Worm (Caenorhabditis elegans) whole organism, young adult: Measurements from ENCODE around the gene C17H12.3.

Experiments
- B0019.2 ChIP-seq: fragments of 200-800 bp; sonication (Bioruptor generic); conservative IDR thresholded peaks from 2 replicates; pipeline ENCODE4 v1.3.6; 2022; ENCODE audit warnings: missing genetic modification reagents, missing genetic modification characterization, missing compliant biosample characterization
- B0035.1 ChIP-seq: sonication (generic microtip); optimal IDR thresholded peaks from 2 replicates; lab custom pipeline; 2016; ENCODE audit warnings: missing genetic modification characterization, mild to moderate bottlenecking, missing compliant biosample characterization, missing genotype, missing genetic modification reagents
- B0261.1 ChIP-seq: sonication (generic microtip); optimal IDR thresholded peaks from 2 replicates; lab custom pipeline; 2016; ENCODE audit warnings: mild to moderate bottlenecking, missing genetic modification characterization, moderate library complexity, missing compliant biosample characterization
- C06A6.2 ChIP-seq: fragments of 200-800 bp; sonication (Bioruptor generic); conservative IDR thresholded peaks from 2 replicates; pipeline ENCODE4 v1.3.6; 2022; ENCODE audit warnings: missing genetic modification characterization, missing compliant biosample characterization
- D2030.7 ChIP-seq: fragments of 200-800 bp; sonication (Bioruptor generic); IDR thresholded peaks from 2 replicates; pipeline ENCODE4 v1.3.6; 2022; ENCODE audit warnings: missing genetic modification reagents, missing genetic modification characterization, missing compliant biosample characterization
- F23B12.7 ChIP-seq: sonication (generic microtip); optimal IDR thresholded peaks from 2 replicates; lab custom pipeline; 2017; ENCODE audit warnings: missing genetic modification characterization, mild to moderate bottlenecking, missing compliant biosample characterization, antibody characterized with exemption, moderate library complexity; ENCODE audit not compliant: insufficient read depth
- F33H1.4 ChIP-seq: fragments of 200-800 bp; sonication (Bioruptor generic); IDR thresholded peaks from 2 replicates; pipeline ENCODE4 v1.3.6; 2022; ENCODE audit warnings: missing genetic modification reagents, missing genetic modification characterization, missing compliant biosample characterization
- F52B5.7 ChIP-seq: sonication (generic microtip); optimal IDR thresholded peaks from 2 replicates; lab custom pipeline; 2016; ENCODE audit warnings: mild to moderate bottlenecking, missing genetic modification characterization, missing compliant biosample characterization
- F55B11.4 ChIP-seq: sonication (generic microtip); optimal IDR thresholded peaks from 2 replicates; lab custom pipeline; 2016; ENCODE audit warnings: missing compliant biosample characterization, missing genetic modification characterization, borderline replicate concordance; ENCODE audit not compliant: insufficient read depth
- F57C9.4 ChIP-seq: sonication (generic microtip); optimal IDR thresholded peaks from 2 replicates; lab custom pipeline; 2017; ENCODE audit warnings: mild to moderate bottlenecking, missing genetic modification characterization, missing compliant biosample characterization
- K12H6.12 ChIP-seq: fragments of 200-800 bp; sonication (Bioruptor generic); optimal IDR thresholded peaks from 2 replicates; lab custom pipeline; 2018; ENCODE audit warnings: mild to moderate bottlenecking, missing genetic modification characterization, missing compliant biosample characterization
- T07F8.4 ChIP-seq: sonication (generic microtip); optimal IDR thresholded peaks from 2 replicates; lab custom pipeline; 2016; ENCODE audit warnings: mild to moderate bottlenecking, missing genetic modification characterization, moderate library complexity, missing compliant biosample characterization
- T26A5.8 ChIP-seq: sonication (generic microtip); optimal IDR thresholded peaks from 2 replicates; lab custom pipeline; 2016; ENCODE audit warnings: missing genetic modification characterization, missing compliant biosample characterization
- Y53G8AR.9 ChIP-seq: fragments of 200-800 bp; sonication (Bioruptor generic); conservative IDR thresholded peaks from 2 replicates; pipeline ENCODE4 v1.3.6; 2022; ENCODE audit warnings: missing genetic modification reagents, missing genetic modification characterization, missing compliant biosample characterization
- akir-1 ChIP-seq: fragments of 200-800 bp; sonication (Bioruptor generic); optimal IDR thresholded peaks from 2 replicates; lab custom pipeline; 2018; ENCODE audit warnings: mild to moderate bottlenecking, missing genetic modification characterization, moderate library complexity, missing compliant biosample characterization
- attf-3 ChIP-seq: fragments of 200-800 bp; sonication (Bioruptor generic); conservative IDR thresholded peaks from 2 replicates; pipeline ENCODE4 v1.3.6; 2022; ENCODE audit warnings: missing genetic modification reagents, missing genetic modification characterization, missing compliant biosample characterization
- bed-2 ChIP-seq: fragments of 200-800 bp; sonication (Bioruptor generic); IDR thresholded peaks from 2 replicates; pipeline ENCODE4 v1.3.6; 2022; ENCODE audit warnings: missing genetic modification reagents, missing genetic modification characterization, missing compliant biosample characterization
- ccch-3 ChIP-seq: fragments of 200-800 bp; sonication (Bioruptor generic); optimal IDR thresholded peaks from 2 replicates; lab custom pipeline; 2018; ENCODE audit warnings: mild to moderate bottlenecking, missing genetic modification characterization, missing compliant biosample characterization
- cebp-2 ChIP-seq: fragments of 200-800 bp; sonication (Bioruptor generic); IDR thresholded peaks from 2 replicates; pipeline ENCODE4 v1.3.6; 2022; ENCODE audit warnings: missing genetic modification characterization, missing compliant biosample characterization
- ceh-79 ChIP-seq: sonication (generic microtip); optimal IDR thresholded peaks from 2 replicates; lab custom pipeline; 2017; ENCODE audit warnings: mild to moderate bottlenecking, missing genetic modification characterization, missing compliant biosample characterization
- chd-7 ChIP-seq: sonication (generic microtip); optimal IDR thresholded peaks from 2 replicates; lab custom pipeline; 2016; ENCODE audit warnings: mild to moderate bottlenecking, missing genetic modification characterization, moderate library complexity, missing compliant biosample characterization
- dox-1 ChIP-seq: fragments of 200-800 bp; sonication (Bioruptor generic); IDR thresholded peaks from 2 replicates; pipeline ENCODE4 v1.3.6; 2022; ENCODE audit warnings: missing genetic modification reagents, missing genetic modification characterization, missing compliant biosample characterization
- gei-17 ChIP-seq: fragments of 200-800 bp; sonication (Bioruptor generic); optimal IDR thresholded peaks from 2 replicates; lab custom pipeline; 2018; ENCODE audit warnings: mild to moderate bottlenecking, missing genetic modification characterization, missing compliant biosample characterization
- him-1 ChIP-seq: sonication (generic microtip); optimal IDR thresholded peaks from 2 replicates; lab custom pipeline; 2016; ENCODE audit warnings: missing genotype, missing genetic modification reagents, missing genetic modification characterization, missing compliant biosample characterization
- hmg-1.2 ChIP-seq: fragments of 200-800 bp; sonication (Bioruptor generic); IDR thresholded peaks from 2 replicates; pipeline ENCODE4 v1.3.6; 2022; ENCODE audit warnings: missing genetic modification reagents, missing genetic modification characterization, missing compliant biosample characterization
- hsf-1 ChIP-seq: fragments of 200-800 bp; sonication (Bioruptor generic); IDR thresholded peaks from 2 replicates; pipeline ENCODE4 v1.3.6; 2022; ENCODE audit warnings: missing genetic modification reagents, missing genetic modification characterization, missing compliant biosample characterization
- lag-1 ChIP-seq: fragments of 200-800 bp; sonication (Bioruptor generic); IDR thresholded peaks from 2 replicates; pipeline ENCODE4 v1.3.6; 2022; ENCODE audit warnings: missing genetic modification reagents, missing genetic modification characterization, missing compliant biosample characterization
- let-526 ChIP-seq: fragments of 200-800 bp; sonication (Bioruptor generic); IDR thresholded peaks from 2 replicates; pipeline ENCODE4 v1.3.6; 2022; ENCODE audit warnings: missing genetic modification reagents, missing genetic modification characterization, missing compliant biosample characterization
- lin-35 ChIP-seq, 3 experiments: fragments of 150-350 bp in 2 of 3; sonication (generic microtip) in 1 of 3; optimal IDR thresholded peaks; 2 replicates each; lab custom pipeline; 2014 to 2018; ENCODE audit warnings: missing biosample characterization in 3 of 3, missing genetic modification characterization in 3 of 3, missing genetic modification reagents in 3 of 3
- lin-40 ChIP-seq: sonication (generic microtip); optimal IDR thresholded peaks from 2 replicates; lab custom pipeline; 2016; ENCODE audit warnings: missing genetic modification characterization, mild to moderate bottlenecking, missing compliant biosample characterization, missing genotype, missing genetic modification reagents
- madf-10 ChIP-seq: sonication (generic microtip); optimal IDR thresholded peaks from 2 replicates; lab custom pipeline; 2016; ENCODE audit warnings: mild to moderate bottlenecking, missing genetic modification characterization, missing compliant biosample characterization
- madf-3 ChIP-seq: fragments of 200-800 bp; sonication (Bioruptor generic); IDR thresholded peaks from 2 replicates; pipeline ENCODE4 v1.3.6; 2022; ENCODE audit warnings: missing genetic modification reagents, missing genetic modification characterization, missing compliant biosample characterization
- madf-8 ChIP-seq: fragments of 200-800 bp; sonication (Bioruptor generic); conservative IDR thresholded peaks from 2 replicates; pipeline ENCODE4 v1.3.6; 2022; ENCODE audit warnings: missing genetic modification reagents, missing genetic modification characterization, missing compliant biosample characterization
- mcd-1 ChIP-seq: fragments of 200-800 bp; sonication (Bioruptor generic); IDR thresholded peaks from 2 replicates; pipeline ENCODE4 v1.3.6; 2022; ENCODE audit warnings: missing genetic modification reagents, missing genetic modification characterization, missing compliant biosample characterization
- mes-4 ChIP-seq: sonication (generic microtip); optimal IDR thresholded peaks from 2 replicates; lab custom pipeline; 2016; ENCODE audit warnings: missing genotype, missing genetic modification characterization, missing compliant biosample characterization
- mxl-1 ChIP-seq: sonication (generic microtip); optimal IDR thresholded peaks from 2 replicates; lab custom pipeline; 2016; ENCODE audit warnings: missing genetic modification characterization, missing compliant biosample characterization
- nfya-1 ChIP-seq: sonication (generic microtip); optimal IDR thresholded peaks from 2 replicates; lab custom pipeline; 2017; ENCODE audit warnings: antibody characterized with exemption, missing compliant biosample characterization, missing genetic modification characterization, borderline replicate concordance; ENCODE audit not compliant: insufficient read depth
- nhr-80 ChIP-seq: sonication (generic microtip); optimal IDR thresholded peaks from 2 replicates; lab custom pipeline; 2016; ENCODE audit warnings: missing genetic modification characterization, missing compliant biosample characterization
- rcor-1 ChIP-seq: fragments of 200-800 bp; sonication (Bioruptor generic); IDR thresholded peaks from 2 replicates; pipeline ENCODE4 v1.3.6; 2022; ENCODE audit warnings: missing genetic modification reagents, missing genetic modification characterization, missing compliant biosample characterization
- rec-8 ChIP-seq, 2 experiments: sonication (generic microtip); optimal IDR thresholded peaks; 2 replicates each; lab custom pipeline; 2016; ENCODE audit warnings: mild to moderate bottlenecking in 2 of 2, missing genetic modification characterization in 2 of 2, missing genetic modification reagents in 2 of 2, missing genotype in 2 of 2, missing biosample characterization in 1 of 2, missing compliant biosample characterization in 1 of 2, moderate library complexity in 1 of 2
- snpc-3.4 ChIP-seq: sonication (generic microtip); optimal IDR thresholded peaks from 2 replicates; lab custom pipeline; 2017; ENCODE audit warnings: missing genetic modification characterization, mild to moderate bottlenecking, missing compliant biosample characterization, antibody characterized with exemption, moderate library complexity, missing genotype, missing genetic modification reagents
- somi-1 ChIP-seq: fragments of 200-800 bp; sonication (Bioruptor generic); optimal IDR thresholded peaks from 2 replicates; lab custom pipeline; 2018; ENCODE audit warnings: mild to moderate bottlenecking, missing genetic modification characterization, missing compliant biosample characterization
- tbp1 ChIP-seq: fragments of 200-800 bp; sonication (Bioruptor generic); optimal IDR thresholded peaks from 2 replicates; lab custom pipeline; 2018; ENCODE audit warnings: mild to moderate bottlenecking, missing genetic modification characterization, missing compliant biosample characterization
- xnd-1 ChIP-seq: sonication (generic microtip); optimal IDR thresholded peaks from 2 replicates; lab custom pipeline; 2016; ENCODE audit warnings: missing genotype, missing genetic modification reagents, missing genetic modification characterization, missing compliant biosample characterization
- zfh-2 ChIP-seq: fragments of 200-800 bp; sonication (Bioruptor generic); conservative IDR thresholded peaks from 2 replicates; pipeline ENCODE4 v1.3.6; 2022; ENCODE audit warnings: missing genetic modification reagents, missing genetic modification characterization, missing compliant biosample characterization
- ztf-25 ChIP-seq: fragments of 200-800 bp; sonication (Bioruptor generic); IDR thresholded peaks from 2 replicates; pipeline ENCODE4 v1.3.6; 2022; ENCODE audit warnings: missing genetic modification reagents, missing genetic modification characterization, missing compliant biosample characterization
- ztf-26 ChIP-seq: sonication (generic microtip); optimal IDR thresholded peaks from 2 replicates; lab custom pipeline; 2017; ENCODE audit warnings: missing genetic modification characterization, missing compliant biosample characterization
- ztf-28 ChIP-seq: fragments of 200-800 bp; sonication (Bioruptor generic); IDR thresholded peaks from 2 replicates; pipeline ENCODE4 v1.3.6; 2022; ENCODE audit warnings: missing genetic modification reagents, missing genetic modification characterization, missing compliant biosample characterization

Gene C17H12.3

DNA sequence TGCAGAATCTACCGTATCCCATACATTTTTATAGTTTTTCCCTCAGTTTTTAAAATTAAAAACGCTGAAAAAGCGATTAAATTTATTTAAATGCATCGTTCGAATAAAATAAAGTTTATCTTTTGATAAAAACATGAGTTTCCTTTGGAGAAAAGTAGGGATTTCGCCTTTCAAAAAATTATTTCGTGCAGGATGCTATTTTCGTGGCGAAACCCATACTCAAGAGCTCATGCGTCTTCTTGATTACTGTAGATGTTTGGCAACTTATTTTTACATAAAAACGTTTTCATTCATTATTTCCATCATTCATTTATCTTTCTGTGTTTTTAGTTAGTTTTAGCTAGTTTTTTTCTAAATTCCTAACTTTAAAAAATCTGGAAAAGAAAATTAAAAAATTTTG, 5.5 kb downstream of the C17H12.3 start (continued):
- no peak for TF ChIP-seq mes-4
- TF ChIP-seq ztf-28, result no peak
- TF ChIP-seq lag-1 (GFP tag; lab: Robert Waterston, UW), result no peak
- TF ChIP-seq B0261.1 (tag; lab: Kevin White, UChicago), result no peak
- TF ChIP-seq madf-3 (GFP tag; lab: Robert Waterston, UW), result no peak
- TF ChIP-seq mcd-1 (GFP tag; lab: Robert Waterston, UW), result no peak
- 0 out of 2 replicates have a peak, but pooled peaks have one; percentile 4 for TF ChIP-seq dox-1 (GFP tag; lab: Robert Waterston, UW)
- no peak for TF ChIP-seq B0035.1 (tag; lab: Kevin White, UChicago)
- TF ChIP-seq K12H6.12 (tag; lab: Kevin White, UChicago), result no peak
- no peak for TF ChIP-seq F23B12.7 (tag; lab: Kevin White, UChicago)
- TF ChIP-seq D2030.7 (GFP tag; lab: Robert Waterston, UW), result 0 out of 2 replicates have a peak, but pooled peaks have one; percentile 25
- no peak for TF ChIP-seq ceh-79 (tag; lab: Kevin White, UChicago)
- TF ChIP-seq hmg-1.2, result no peak
- TF ChIP-seq nhr-80 (tag; lab: Kevin White, UChicago), result no peak
- TF ChIP-seq tbp1 (GFP tag; lab: Kevin White, UChicago), result peak; percentile 32
- no peak for TF ChIP-seq lin-40 (tag; lab: Kevin White, UChicago)
- no peak for TF ChIP-seq akir-1 (GFP tag; lab: Kevin White, UChicago)
- no peak for TF ChIP-seq hsf-1 (GFP tag; lab: Robert Waterston, UW)
- TF ChIP-seq rec-8 (tag; optimal IDR thresholded peaks at IDR 0.05; lab: Kevin White, UChicago), result no peak
- no peak for TF ChIP-seq rcor-1 (GFP tag; lab: Robert Waterston, UW)
- no peak for TF ChIP-seq ztf-25
- TF ChIP-seq madf-10 (tag; lab: Kevin White, UChicago), result no peak
- TF ChIP-seq mxl-1 (tag; lab: Kevin White, UChicago), result no peak
- no peak for TF ChIP-seq F52B5.7 (tag; lab: Kevin White, UChicago)
- TF ChIP-seq madf-8 (GFP tag; lab: Robert Waterston, UW), result peak; percentile 26; the same call in 1 of the 2 replicates
- TF ChIP-seq somi-1 (GFP tag; lab: Kevin White, UChicago), result no peak
- no peak for TF ChIP-seq lin-35 (GFP tag; optimal IDR thresholded peaks at IDR 0.05; lab: Kevin White, UChicago)
- no peak for TF ChIP-seq ccch-3 (GFP tag; lab: Kevin White, UChicago)
- TF ChIP-seq F55B11.4 (tag; lab: Kevin White, UChicago), result no peak
- TF ChIP-seq bed-2 (GFP tag; lab: Robert Waterston, UW), result no peak
- no peak for TF ChIP-seq Y53G8AR.9 (GFP tag; lab: Robert Waterston, UW)
- no peak for TF ChIP-seq ztf-26 (tag; lab: Kevin White, UChicago)
- no peak for TF ChIP-seq T07F8.4 (tag; lab: Kevin White, UChicago)
- TF ChIP-seq nfya-1, result no peak
- peak; percentile 6 for TF ChIP-seq him-1
- TF ChIP-seq zfh-2 (GFP tag; lab: Robert Waterston, UW), result no peak
- no peak for TF ChIP-seq gei-17 (GFP tag; lab: Kevin White, UChicago)
- no peak for TF ChIP-seq cebp-2 (GFP tag; lab: Robert Waterston, UW)
- TF ChIP-seq attf-3 (GFP tag; lab: Robert Waterston, UW), result no peak
- peak; percentile 83 for TF ChIP-seq F33H1.4 (GFP tag; lab: Robert Waterston, UW)
- TF ChIP-seq snpc-3.4 (tag; lab: Kevin White, UChicago), result no peak
- no peak for TF ChIP-seq F57C9.4 (tag; lab: Kevin White, UChicago)
- peak; percentile 60 for TF ChIP-seq xnd-1 (tag; lab: Kevin White, UChicago)
- no peak for TF ChIP-seq C06A6.2 (GFP tag; lab: Robert Waterston, UW)
- TF ChIP-seq B0019.2 (GFP tag; lab: Robert Waterston, UW), result no peak
- TF ChIP-seq let-526 (GFP tag; lab: Robert Waterston, UW), result no peak
- no peak for TF ChIP-seq chd-7 (tag; lab: Kevin White, UChicago)
- no peak for TF ChIP-seq T26A5.8
